Fruit fly (Drosophila melanogaster): ENCODE results near the gene Taf7.

The Taf7 gene

DNA sequence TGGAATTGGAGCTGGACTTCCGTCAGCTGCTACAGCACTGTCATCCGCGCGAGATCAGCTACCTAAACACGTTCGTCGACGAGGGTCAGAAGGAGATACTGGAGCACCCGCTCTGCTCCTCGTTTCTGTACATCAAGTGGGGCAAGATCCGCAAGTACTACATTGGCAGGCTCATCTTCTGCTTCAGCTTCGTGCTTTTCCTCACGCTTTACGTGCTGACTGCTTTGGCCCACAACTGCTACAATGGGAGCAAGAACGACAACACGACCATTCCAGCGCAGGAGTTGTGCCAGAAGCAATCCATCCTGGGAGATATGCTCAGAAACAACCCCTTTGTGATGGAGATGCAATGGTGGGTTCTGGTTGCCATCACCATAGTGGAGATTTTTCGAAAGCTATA lies 7.9 kb upstream of the Taf7 start:
- TF ChIP-seq Dek (tag; optimal IDR thresholded peaks at IDR 0.05), result no peak
- TF ChIP-seq Ets65A (GFP tag), result peak; percentile 94

DNA sequence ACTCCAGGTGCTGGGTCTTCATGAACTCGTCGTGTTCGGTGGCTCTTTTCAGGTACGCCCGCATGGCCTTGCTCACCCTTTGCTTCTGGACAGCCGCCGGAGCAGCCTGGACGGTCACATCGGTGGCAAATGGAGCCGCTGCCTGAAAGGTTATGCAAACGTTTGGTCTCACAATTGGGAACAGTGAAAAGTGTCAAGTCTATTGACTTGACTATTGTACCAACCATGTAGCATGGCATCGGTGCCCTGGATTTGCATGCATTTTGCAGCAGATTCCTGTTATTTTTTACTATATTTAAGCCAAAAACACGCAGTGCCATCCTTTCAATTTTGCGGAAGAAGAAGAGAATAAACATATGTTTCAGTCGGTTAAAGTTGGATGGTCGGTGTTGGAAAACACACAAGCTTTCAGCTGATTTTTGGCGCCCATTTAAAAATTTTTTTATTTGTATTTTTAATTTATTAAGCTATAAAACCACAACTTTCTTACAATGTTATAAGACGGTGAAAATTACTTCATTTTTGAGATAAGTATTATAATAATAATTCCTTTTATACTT lies 4.7 kb upstream of the Taf7 start, which contains the start of gene mRpS9:
Gene mRpS9, minus strand, starts transcription at position 355 of the 560 bp plus-strand sequence.
- TF ChIP-seq CG4282 (GFP tag; optimal IDR thresholded peaks at IDR 0.05) (no peak), CG11093 (GFP tag; IDR thresholded peaks at IDR 0.05) (no peak), NC2α (GFP tag; optimal IDR thresholded peaks at IDR 0.05) (no peak), YL-1 (GFP tag; optimal IDR thresholded peaks at IDR 0.05) (peak; percentile 24), crp (GFP tag; optimal IDR thresholded peaks at IDR 0.05) (peak; percentile 86 to 98), MBD-R2 (GFP tag; IDR thresholded peaks at IDR 0.05) (peak; percentile 89), CG5180 (GFP tag; optimal IDR thresholded peaks at IDR 0.05) (no peak), salm (tag; optimal IDR thresholded peaks at IDR 0.05) (no peak), CG17359 (tag; optimal IDR thresholded peaks at IDR 0.05) (no peak), CG7839 (tag; optimal IDR thresholded peaks at IDR 0.05) (no peak), CG13123 (GFP tag; optimal IDR thresholded peaks at IDR 0.05) (no peak), CG4404 (GFP tag; IDR thresholded peaks at IDR 0.05) (no peak), stwl (tag; optimal IDR thresholded peaks at IDR 0.05) (peak; percentile 8), CG4617 (GFP tag; optimal IDR thresholded peaks at IDR 0.05; ENCODE audit: borderline replicate concordance) (peak; percentile 17), CG7987 (GFP tag; optimal IDR thresholded peaks at IDR 0.05) (no peak), Blimp-1 (GFP tag; optimal IDR thresholded peaks at IDR 0.05) (no peak), BEAF-32 (GFP tag; optimal IDR thresholded peaks at IDR 0.05) (no peak), Fer1 (GFP tag; optimal IDR thresholded peaks at IDR 0.05) (no peak), CG34224 (GFP tag; IDR thresholded peaks at IDR 0.05; ENCODE audit: partially characterized antibody) (peak; percentile 30; the same call in 1 of the 3 replicates), gce (GFP tag; IDR thresholded peaks at IDR 0.05) (no peak), H2.0 (GFP tag; IDR thresholded peaks at IDR 0.05) (no peak), CG7556 (GFP tag; optimal IDR thresholded peaks at IDR 0.05) (no peak), ab (GFP tag; optimal IDR thresholded peaks at IDR 0.05) (no peak), pho (GFP tag; optimal IDR thresholded peaks at IDR 0.05) (no peak), CG11085 (GFP tag; IDR thresholded peaks at IDR 0.05) (no peak), kah (GFP tag; optimal IDR thresholded peaks at IDR 0.05) (no peak), MTF-1 (GFP tag; optimal IDR thresholded peaks at IDR 0.05; ENCODE audit: borderline replicate concordance) (no peak), hth (optimal IDR thresholded peaks at IDR 0.05) (no peak), Opbp (GFP tag; IDR thresholded peaks at IDR 0.05; ENCODE audit: partially characterized antibody) (no peak), ken (GFP tag; IDR thresholded peaks at IDR 0.05) (no peak), dati (GFP tag; IDR thresholded peaks at IDR 0.05) (no peak), CG10543 (GFP tag; optimal IDR thresholded peaks at IDR 0.05) (no peak), dpn (GFP tag; optimal IDR thresholded peaks at IDR 0.05) (no peak), HmgZ (tag; optimal IDR thresholded peaks at IDR 0.05) (no peak), tll (GFP tag; optimal IDR thresholded peaks at IDR 0.05) (no peak), Dp (GFP tag; optimal IDR thresholded peaks at IDR 0.05) (peak; percentile 88), Deaf1 (tag; optimal IDR thresholded peaks at IDR 0.05) (no peak), CG4707 (GFP tag; optimal IDR thresholded peaks at IDR 0.05) (no peak), CG4730 (GFP tag; IDR thresholded peaks at IDR 0.05) (no peak), HLH3B (GFP tag; IDR thresholded peaks at IDR 0.05) (no peak), sim (GFP tag; IDR thresholded peaks at IDR 0.05) (no peak), CG13894 (tag; optimal IDR thresholded peaks at IDR 0.05) (no peak), E2f2 (GFP tag; IDR thresholded peaks at IDR 0.05) (peak; percentile 91), CG3163 (GFP tag; optimal IDR thresholded peaks at IDR 0.05) (no peak), CG7372 (GFP tag; IDR thresholded peaks at IDR 0.05) (no peak), slbo (GFP tag; IDR thresholded peaks at IDR 0.05) (no peak), gfzf (GFP tag; optimal IDR thresholded peaks at IDR 0.05) (peak; percentile 12)

Data from whole organism, embryonic.